Worm (Caenorhabditis elegans): ENCODE results near the gene jnk-1.

- no peak for TF ChIP-seq ztf-4 (tag; optimal IDR thresholded peaks at IDR 0.05)
- TF ChIP-seq nhr-11 (tag; optimal IDR thresholded peaks at IDR 0.05) = no peak
- TF ChIP-seq R02D3.7 (tag; optimal IDR thresholded peaks at IDR 0.05) = no peak
- no peak for TF ChIP-seq snpc-4 (tag; optimal IDR thresholded peaks at IDR 0.05)
- no peak for TF ChIP-seq blmp-1 (tag; optimal IDR thresholded peaks at IDR 0.05; ENCODE audit: insufficient read depth)
- no peak for TF ChIP-seq ztf-11 (tag; optimal IDR thresholded peaks at IDR 0.05)
- no peak for TF ChIP-seq nhr-77 (tag; optimal IDR thresholded peaks at IDR 0.05)
- TF ChIP-seq egl-27 (tag; optimal IDR thresholded peaks at IDR 0.05) = no peak
- TF ChIP-seq lin-11 (tag; optimal IDR thresholded peaks at IDR 0.05) = no peak
Measured at ce11 chrIV:7012214-7012613, 54.8 kb downstream of the jnk-1 start.
